Worm (Caenorhabditis elegans) whole organism, late embryonic: ENCODE results near the gene pqn-73.
A peak's percentile ranks its signal among the peaks of the same experiment; 100 is the strongest.

Experiments
- K02D7.2 ChIP-seq: sonication (generic microtip); optimal IDR thresholded peaks from 2 replicates; lab custom pipeline; 2017; ENCODE audit warnings: mild to moderate bottlenecking, missing genetic modification characterization, missing compliant biosample characterization
- ama-1 ChIP-seq: fragments of 150-350 bp; optimal IDR thresholded peaks from 2 replicates; lab custom pipeline; 2014
- ceh-22 ChIP-seq: sonication (generic microtip); optimal IDR thresholded peaks from 2 replicates; lab custom pipeline; 2017; ENCODE audit warnings: missing biosample characterization, missing genetic modification characterization
- fax-1 ChIP-seq: sonication (generic microtip); optimal IDR thresholded peaks from 2 replicates; lab custom pipeline; 2016; ENCODE audit warnings: missing genotype, missing genetic modification characterization, missing compliant biosample characterization
- fkh-10 ChIP-seq: fragments of 150-350 bp; optimal IDR thresholded peaks from 2 replicates; lab custom pipeline; 2014; ENCODE audit warnings: missing biosample characterization, missing genetic modification reagents, missing genetic modification characterization
- fkh-6 ChIP-seq: sonication (generic microtip); optimal IDR thresholded peaks from 2 replicates; lab custom pipeline; 2016; ENCODE audit warnings: missing genetic modification characterization, missing compliant biosample characterization
- hlh-13 ChIP-seq: fragments of 200-800 bp; sonication (Bioruptor generic); optimal IDR thresholded peaks from 2 replicates; lab custom pipeline; 2018; ENCODE audit warnings: mild to moderate bottlenecking, missing genetic modification characterization, missing compliant biosample characterization
- nfya-1 ChIP-seq: sonication (generic microtip); optimal IDR thresholded peaks from 2 replicates; lab custom pipeline; 2017; ENCODE audit warnings: missing genetic modification characterization, mild to moderate bottlenecking, missing compliant biosample characterization, antibody characterized with exemption, moderate library complexity
- pha-4 ChIP-seq: fragments of 150-350 bp; optimal IDR thresholded peaks from 2 replicates; lab custom pipeline; 2018; ENCODE audit warnings: missing biosample characterization, missing genetic modification reagents, missing genetic modification characterization
- ref-2 ChIP-seq: sonication (generic microtip); optimal IDR thresholded peaks from 2 replicates; lab custom pipeline; 2016; ENCODE audit warnings: missing genetic modification characterization, missing compliant biosample characterization
- tbx-2 ChIP-seq: sonication (generic microtip); optimal IDR thresholded peaks from 2 replicates; lab custom pipeline; 2016; ENCODE audit warnings: missing genetic modification characterization, missing compliant biosample characterization
- unc-86 ChIP-seq: sonication (generic microtip); optimal IDR thresholded peaks from 2 replicates; lab custom pipeline; 2016; ENCODE audit warnings: missing genetic modification characterization, missing compliant biosample characterization

ce11 chrII:8532015-8532414 lies 8.5 kb upstream of the pqn-73 start:
- no peak for TF ChIP-seq ceh-22 (tag; lab: Kevin White, UChicago)
- TF ChIP-seq ref-2 (tag; lab: Kevin White, UChicago): no peak
- TF ChIP-seq ama-1: no peak
- no peak for TF ChIP-seq hlh-13 (GFP tag; lab: Kevin White, UChicago)
- no peak for TF ChIP-seq fkh-10 (GFP tag; lab: Kevin White, UChicago)
- TF ChIP-seq fax-1 (tag; lab: Kevin White, UChicago): no peak
- TF ChIP-seq tbx-2: peak; percentile 48
- TF ChIP-seq nfya-1 (tag; lab: Kevin White, UChicago): peak; percentile 51
- TF ChIP-seq K02D7.2 (tag; lab: Kevin White, UChicago): no peak
- no peak for TF ChIP-seq fkh-6 (tag; lab: Kevin White, UChicago)
- no peak for TF ChIP-seq unc-86 (tag; lab: Kevin White, UChicago)
- no peak for TF ChIP-seq pha-4 (tag; lab: Kevin White, UChicago)
